Worm (Caenorhabditis elegans) whole organism, mixed stage, embryonic: ENCODE data around the gene srlf-24.

Source experiments
- blmp-1 ChIP-seq: fragments of 150-350 bp; optimal IDR thresholded peaks from 2 replicates; lab custom pipeline; 2014; ENCODE audit warnings: missing biosample characterization, missing genetic modification characterization
- ceh-83 ChIP-seq: fragments of 200-800 bp; sonication (Bioruptor generic); optimal IDR thresholded peaks from 2 replicates; lab custom pipeline; 2018; ENCODE audit warnings: mild to moderate bottlenecking, missing genetic modification characterization, missing compliant biosample characterization
- ces-1 ChIP-seq: fragments of 150-350 bp; optimal IDR thresholded peaks from 2 replicates; lab custom pipeline; 2014; ENCODE audit warnings: missing biosample characterization, missing genetic modification reagents, missing genetic modification characterization
- elt-1 ChIP-seq: sonication (generic microtip); optimal IDR thresholded peaks from 2 replicates; lab custom pipeline; 2017; ENCODE audit warnings: missing genetic modification characterization, mild to moderate bottlenecking, missing compliant biosample characterization, antibody characterized with exemption, moderate library complexity, borderline replicate concordance; ENCODE audit not compliant: insufficient read depth
- elt-3 ChIP-seq: fragments of 150-350 bp; optimal IDR thresholded peaks from 2 replicates; lab custom pipeline; 2014; ENCODE audit warnings: missing biosample characterization, missing genetic modification characterization
- lin-13 ChIP-seq: fragments of 150-350 bp; optimal IDR thresholded peaks from 2 replicates; lab custom pipeline; 2014; ENCODE audit warnings: missing biosample characterization, missing genetic modification characterization
- nhr-12 ChIP-seq: fragments of 150-350 bp; optimal IDR thresholded peaks from 2 replicates; lab custom pipeline; 2014; ENCODE audit warnings: missing biosample characterization, missing genetic modification characterization
- nhr-28 ChIP-seq: fragments of 150-350 bp; optimal IDR thresholded peaks from 2 replicates; lab custom pipeline; 2014; ENCODE audit warnings: missing biosample characterization, missing genetic modification characterization
- snpc-4 ChIP-seq: fragments of 150-350 bp; optimal IDR thresholded peaks from 2 replicates; lab custom pipeline; 2014; ENCODE audit warnings: missing biosample characterization, missing genetic modification characterization
- unc-39 ChIP-seq: fragments of 150-350 bp; optimal IDR thresholded peaks from 2 replicates; lab custom pipeline; 2014; ENCODE audit warnings: missing biosample characterization, missing genetic modification characterization
- unc-62 ChIP-seq: fragments of 150-350 bp; optimal IDR thresholded peaks from 2 replicates; lab custom pipeline; 2014; ENCODE audit warnings: missing biosample characterization, missing genetic modification reagents, missing genetic modification characterization

DNA sequence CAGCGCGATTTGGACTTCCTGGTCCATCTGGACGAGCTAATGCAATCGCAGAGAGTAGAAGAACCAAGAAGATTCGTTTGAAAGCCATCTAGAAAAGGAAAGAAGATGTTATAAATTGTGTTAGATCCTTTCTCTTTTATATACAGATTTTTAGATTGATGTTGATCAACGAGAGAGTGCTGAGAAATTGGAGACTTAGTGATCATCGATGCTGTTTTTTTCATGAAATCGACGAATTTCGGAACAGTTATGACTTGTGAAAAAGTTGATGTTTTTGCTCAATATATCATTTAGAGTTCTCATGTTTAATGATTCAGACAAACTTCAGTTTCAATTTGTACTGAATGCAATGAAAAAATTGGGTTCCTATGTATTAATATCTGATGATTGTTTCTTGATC lies 3.0 kb downstream of the srlf-24 start, which contains the start of gene srlf-17:
- TF ChIP-seq elt-3 (tag; lab: Kevin White, UChicago), result no peak
- TF ChIP-seq nhr-12 (tag; lab: Kevin White, UChicago), result no peak
- TF ChIP-seq ceh-83 (GFP tag; lab: Kevin White, UChicago), result no peak
- no peak for TF ChIP-seq unc-62 (GFP tag; lab: Kevin White, UChicago)
- TF ChIP-seq ces-1, result no peak
- no peak for TF ChIP-seq nhr-28 (tag; lab: Kevin White, UChicago)
- no peak for TF ChIP-seq lin-13
- no peak for TF ChIP-seq snpc-4
- no peak for TF ChIP-seq blmp-1
- no peak for TF ChIP-seq elt-1
- TF ChIP-seq unc-39, result no peak
